Worm (Caenorhabditis elegans): ENCODE results near the gene C14H10.2.

DNA sequence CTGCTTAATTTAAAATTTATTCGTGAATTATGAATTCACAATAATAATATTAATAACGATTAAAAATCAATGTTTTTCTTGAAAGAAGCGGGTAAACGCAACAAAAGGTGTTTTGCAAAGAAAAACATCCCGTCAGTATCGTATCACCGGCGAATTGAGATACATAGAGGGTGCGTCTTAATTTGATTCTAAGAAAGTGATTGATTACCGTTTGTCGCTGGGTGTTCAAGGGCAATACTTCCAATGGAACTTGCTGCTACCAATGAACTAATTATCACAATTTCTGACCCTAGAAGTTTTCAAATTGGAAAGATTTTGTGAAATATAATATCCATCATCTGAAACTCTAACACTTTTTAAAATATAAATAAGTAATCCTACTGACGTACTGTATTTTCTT lies 7.1 kb downstream of the C14H10.2 start:
- TF ChIP-seq ztf-23 (GFP tag; IDR thresholded peaks at IDR 0.05) (no peak), med-1 (GFP tag; optimal IDR thresholded peaks at IDR 0.05; ENCODE audit: insufficient read depth) (no peak)
